Worm (Caenorhabditis elegans): ENCODE data around the gene der-2.

der-2 gene

ce11 chrIII:7239416-7239815 is 16.5 kb upstream of the der-2 start:
- TF ChIP-seq mml-1 (tag; optimal IDR thresholded peaks at IDR 0.05), result no peak
- TF ChIP-seq nhr-25 (tag; optimal IDR thresholded peaks at IDR 0.05), result no peak
- no peak for TF ChIP-seq snpc-4 (tag; optimal IDR thresholded peaks at IDR 0.05)
- no peak for TF ChIP-seq pha-4 (tag; optimal IDR thresholded peaks at IDR 0.05)
- TF ChIP-seq ceh-16 (tag; optimal IDR thresholded peaks at IDR 0.05), result no peak
- no peak for TF ChIP-seq nhr-23 (tag; optimal IDR thresholded peaks at IDR 0.05)
- no peak for TF ChIP-seq lin-15B (tag; optimal IDR thresholded peaks at IDR 0.05)
- no peak for TF ChIP-seq ztf-11 (tag; optimal IDR thresholded peaks at IDR 0.05)
- no peak for TF ChIP-seq nfya-1 (tag; optimal IDR thresholded peaks at IDR 0.05; ENCODE audit: insufficient read depth)
- TF ChIP-seq nhr-43 (tag; optimal IDR thresholded peaks at IDR 0.05; ENCODE audit: poor library complexity, severe bottlenecking), result no peak
- no peak for TF ChIP-seq nhr-67 (tag; optimal IDR thresholded peaks at IDR 0.05)
- no peak for TF ChIP-seq egl-5 (tag; optimal IDR thresholded peaks at IDR 0.05)
- TF ChIP-seq egl-27 (tag; optimal IDR thresholded peaks at IDR 0.05), result no peak
- TF ChIP-seq ceh-9 (tag; optimal IDR thresholded peaks at IDR 0.05), result no peak
- no peak for TF ChIP-seq mdl-1 (tag; optimal IDR thresholded peaks at IDR 0.05)
- TF ChIP-seq nhr-12 (tag; optimal IDR thresholded peaks at IDR 0.05), result no peak
- no peak for TF ChIP-seq nhr-28 (tag; optimal IDR thresholded peaks at IDR 0.05)
- TF ChIP-seq ceh-28 (tag; optimal IDR thresholded peaks at IDR 0.05), result no peak
- no peak for TF ChIP-seq lsy-12 (tag; optimal IDR thresholded peaks at IDR 0.05)
- no peak for TF ChIP-seq ama-1 (optimal IDR thresholded peaks at IDR 0.05)

- TF ChIP-seq daf-12 (tag; optimal IDR thresholded peaks at IDR 0.05), result no peak
Measured at ce11 chrIII:7238727-7239126, 15.8 kb upstream of the der-2 start, which contains the start of gene pars-1. Gene pars-1, plus strand, starts transcription at chrIII:7239027.

- TF ChIP-seq snpc-4 (tag; optimal IDR thresholded peaks at IDR 0.05) (peak; percentile 90), ama-1 (optimal IDR thresholded peaks at IDR 0.05) (no peak), ceh-16 (tag; optimal IDR thresholded peaks at IDR 0.05) (no peak), tbx-2 (tag; optimal IDR thresholded peaks at IDR 0.05) (no peak), mdl-1 (tag; optimal IDR thresholded peaks at IDR 0.05) (no peak), zag-1 (tag; optimal IDR thresholded peaks at IDR 0.05) (no peak), unc-62 (GFP tag; optimal IDR thresholded peaks at IDR 0.05) (no peak), nhr-12 (tag; optimal IDR thresholded peaks at IDR 0.05) (no peak), nhr-77 (tag; optimal IDR thresholded peaks at IDR 0.05) (no peak), egl-5 (tag; optimal IDR thresholded peaks at IDR 0.05) (peak; percentile 5), elt-3 (tag; optimal IDR thresholded peaks at IDR 0.05) (no peak), nfya-1 (tag; optimal IDR thresholded peaks at IDR 0.05; ENCODE audit: insufficient read depth) (peak; percentile 52), nhr-76 (tag; optimal IDR thresholded peaks at IDR 0.05) (no peak), nhr-43 (tag; optimal IDR thresholded peaks at IDR 0.05; ENCODE audit: poor library complexity, severe bottlenecking) (peak; percentile 44), fkh-2 (tag; optimal IDR thresholded peaks at IDR 0.05) (no peak), hmg-11 (tag; optimal IDR thresholded peaks at IDR 0.05) (peak; percentile 45), ztf-11 (tag; optimal IDR thresholded peaks at IDR 0.05) (no peak), nhr-237 (tag; optimal IDR thresholded peaks at IDR 0.05) (no peak), nhr-23 (tag; optimal IDR thresholded peaks at IDR 0.05) (peak; percentile 89), ceh-82 (tag; optimal IDR thresholded peaks at IDR 0.05) (no peak), nhr-25 (tag; optimal IDR thresholded peaks at IDR 0.05) (peak; percentile 44), lin-39 (tag; optimal IDR thresholded peaks at IDR 0.05) (peak; percentile 24), elt-2 (tag; optimal IDR thresholded peaks at IDR 0.05) (peak; percentile 32), lsy-12 (tag; optimal IDR thresholded peaks at IDR 0.05) (peak; percentile 30), jun-1 (tag; optimal IDR thresholded peaks at IDR 0.05) (peak; percentile 25), pqm-1 (tag; optimal IDR thresholded peaks at IDR 0.05) (no peak), elt-1 (tag; optimal IDR thresholded peaks at IDR 0.05) (no peak), fos-1 (tag; optimal IDR thresholded peaks at IDR 0.05) (no peak), ceh-28 (tag; optimal IDR thresholded peaks at IDR 0.05) (peak; percentile 7), R02D3.7 (tag; optimal IDR thresholded peaks at IDR 0.05) (no peak), ceh-9 (tag; optimal IDR thresholded peaks at IDR 0.05) (no peak), ztf-4 (tag; optimal IDR thresholded peaks at IDR 0.05) (no peak), aly-2 (tag; optimal IDR thresholded peaks at IDR 0.05) (no peak), mml-1 (tag; optimal IDR thresholded peaks at IDR 0.05) (no peak), nhr-67 (tag; optimal IDR thresholded peaks at IDR 0.05) (no peak), nhr-28 (tag; optimal IDR thresholded peaks at IDR 0.05) (no peak), sea-2 (GFP tag; optimal IDR thresholded peaks at IDR 0.05) (no peak), lin-15B (tag; optimal IDR thresholded peaks at IDR 0.05) (peak; percentile 64), pha-4 (tag; optimal IDR thresholded peaks at IDR 0.05) (peak; percentile 88), egl-27 (tag; optimal IDR thresholded peaks at IDR 0.05) (no peak), unc-39 (tag; optimal IDR thresholded peaks at IDR 0.05) (no peak), ZK546.5 (tag; optimal IDR thresholded peaks at IDR 0.05) (no peak), daf-12 (tag; optimal IDR thresholded peaks at IDR 0.05) (no peak)
Measured at ce11 chrIII:7234148-7234547, 11.2 kb upstream of the der-2 start, which contains the start of gene ndus-8. Gene ndus-8, minus strand, starts transcription at chrIII:7234202.

Data from whole organism, L3 larva.